Worm (Caenorhabditis elegans): ENCODE results near the gene Y50D4C.3.

- no peak for TF ChIP-seq fkh-10 (GFP tag; optimal IDR thresholded peaks at IDR 0.05)
- TF ChIP-seq nhr-67 (tag; optimal IDR thresholded peaks at IDR 0.05) = no peak
- no peak for TF ChIP-seq ceh-16 (tag; optimal IDR thresholded peaks at IDR 0.05)
- no peak for TF ChIP-seq nhr-28 (tag; optimal IDR thresholded peaks at IDR 0.05)
- TF ChIP-seq elt-1 (tag; optimal IDR thresholded peaks at IDR 0.05) = no peak
- no peak for TF ChIP-seq pqm-1 (tag; optimal IDR thresholded peaks at IDR 0.05)
- no peak for TF ChIP-seq jun-1 (tag; optimal IDR thresholded peaks at IDR 0.05)
Observed at ce11 chrV:964739-965283, 19.8 kb upstream of the Y50D4C.3 start, which contains the start of gene sqv-6.

Data from whole organism, L3 larva.